Fruit fly (Drosophila melanogaster) whole organism, embryonic: ENCODE results near the gene smg.
A peak's percentile ranks its signal among the peaks of the same experiment; 100 is the strongest.

Experiments used
- Abd-B ChIP-seq: fragments of 200-800 bp; sonication (Bioruptor generic); optimal IDR thresholded peaks from 2 replicates; lab custom pipeline; 2018; ENCODE audit warnings: missing biosample characterization, mild to moderate bottlenecking, missing genetic modification characterization, moderate library complexity
- Atf-2 ChIP-seq: fragments of 200-800 bp; sonication (Bioruptor generic); optimal IDR thresholded peaks from 2 replicates; lab custom pipeline; 2016; ENCODE audit warnings: missing biosample characterization, missing genetic modification characterization
- BEAF-32 ChIP-seq: fragments of 200-800 bp; sonication (Bioruptor generic); optimal IDR thresholded peaks from 3 replicates; lab custom pipeline; 2017; ENCODE audit warnings: missing biosample characterization, missing genetic modification characterization, mild to moderate bottlenecking, moderate library complexity, missing genetic modification reagents
- CG10462 ChIP-seq: fragments of 200-800 bp; sonication (Bioruptor generic); optimal IDR thresholded peaks from 2 replicates; lab custom pipeline; 2016; ENCODE audit warnings: missing biosample characterization, missing genetic modification characterization
- CG13894 ChIP-seq: fragments of 200-800 bp; sonication (Bioruptor generic); optimal IDR thresholded peaks from 3 replicates; lab custom pipeline; 2018; ENCODE audit warnings: missing biosample characterization, mild to moderate bottlenecking, missing genetic modification characterization, moderate library complexity
- CG14441 ChIP-seq: fragments of 200-800 bp; sonication (Bioruptor generic); IDR thresholded peaks from 2 replicates; pipeline ENCODE4 v1.3.6; 2022; ENCODE audit warnings: missing biosample characterization, missing genetic modification characterization
- CG15479 ChIP-seq: fragments of 200-800 bp; sonication (Bioruptor generic); optimal IDR thresholded peaks from 3 replicates; lab custom pipeline; 2019; ENCODE audit warnings: missing biosample characterization, mild to moderate bottlenecking, missing genetic modification characterization, moderate library complexity
- CG1602 ChIP-seq: fragments of 200-800 bp; sonication (Bioruptor generic); optimal IDR thresholded peaks from 3 replicates; lab custom pipeline; 2016; ENCODE audit warnings: missing biosample characterization, missing genetic modification characterization
- CG16813 ChIP-seq: fragments of 200-800 bp; sonication (Bioruptor generic); IDR thresholded peaks from 3 replicates; pipeline ENCODE4 v1.3.6; 2022; ENCODE audit warnings: missing biosample characterization, missing genetic modification characterization; ENCODE audit not compliant: partially characterized antibody
- CG16815 ChIP-seq: fragments of 200-800 bp; sonication (Bioruptor generic); optimal IDR thresholded peaks from 3 replicates; lab custom pipeline; 2017; ENCODE audit warnings: missing biosample characterization, mild to moderate bottlenecking, missing genetic modification characterization
- CG17912 ChIP-seq: fragments of 200-800 bp; sonication (Bioruptor generic); optimal IDR thresholded peaks from 2 replicates; lab custom pipeline; 2018; ENCODE audit warnings: missing biosample characterization, mild to moderate bottlenecking, missing genetic modification characterization
- CG31388 ChIP-seq: fragments of 200-800 bp; sonication (Bioruptor generic); optimal IDR thresholded peaks from 2 replicates; lab custom pipeline; 2016; ENCODE audit warnings: missing biosample characterization, missing genetic modification characterization
- CG32767 ChIP-seq: fragments of 200-800 bp; sonication (Bioruptor generic); IDR thresholded peaks from 2 replicates; pipeline ENCODE4 v1.3.6; 2022; ENCODE audit warnings: missing biosample characterization, missing genetic modification characterization
- CG3281 ChIP-seq: fragments of 200-800 bp; sonication (Bioruptor generic); optimal IDR thresholded peaks from 3 replicates; lab custom pipeline; 2017; ENCODE audit warnings: missing biosample characterization, mild to moderate bottlenecking, missing genetic modification characterization
- CG4424 ChIP-seq: fragments of 200-800 bp; sonication (Bioruptor generic); optimal IDR thresholded peaks from 3 replicates; lab custom pipeline; 2016; ENCODE audit warnings: missing biosample characterization, missing genetic modification characterization
- CG7271 ChIP-seq: fragments of 200-800 bp; sonication (Bioruptor generic); optimal IDR thresholded peaks from 2 replicates; lab custom pipeline; 2018; ENCODE audit warnings: missing biosample characterization, mild to moderate bottlenecking, missing genetic modification characterization, moderate library complexity
- CG7839 ChIP-seq: fragments of 200-800 bp; sonication (Bioruptor generic); optimal IDR thresholded peaks from 3 replicates; lab custom pipeline; 2018; ENCODE audit warnings: missing biosample characterization, mild to moderate bottlenecking, missing genetic modification characterization, moderate library complexity
- CG9609 ChIP-seq: fragments of 200-800 bp; sonication (Bioruptor generic); optimal IDR thresholded peaks from 3 replicates; lab custom pipeline; 2016; ENCODE audit warnings: missing biosample characterization, missing genetic modification characterization
- Chrac-16 ChIP-seq: fragments of 200-800 bp; sonication (Bioruptor generic); optimal IDR thresholded peaks from 3 replicates; lab custom pipeline; 2016; ENCODE audit warnings: missing biosample characterization, missing genetic modification characterization
- D ChIP-seq, 2 experiments: fragments of 200-800 bp in 1 of 2; fragments of >200 bp in 1 of 2; sonication (Bioruptor generic) in 1 of 2; optimal IDR thresholded peaks; 2 replicates in 1 of 2; 3 replicates in 1 of 2; lab custom pipeline; 2017; ENCODE audit warnings: mild to moderate bottlenecking in 1 of 2, missing biosample characterization in 1 of 2, missing genetic modification characterization in 1 of 2, missing genetic modification reagents in 1 of 2
- D19B ChIP-seq: fragments of 200-800 bp; sonication (Bioruptor generic); optimal IDR thresholded peaks from 2 replicates; lab custom pipeline; 2017; ENCODE audit warnings: missing biosample characterization, mild to moderate bottlenecking, missing genetic modification characterization
- Elba2 ChIP-seq: fragments of 200-800 bp; sonication (Bioruptor generic); optimal IDR thresholded peaks from 3 replicates; lab custom pipeline; 2016; ENCODE audit warnings: missing biosample characterization, missing genetic modification characterization
- Ets65A ChIP-seq: fragments of 200-800 bp; sonication (Bioruptor generic); peaks from one replicate; lab custom pipeline; 2016; ENCODE audit warnings: missing biosample characterization, missing genetic modification characterization
- Hr3 ChIP-seq: fragments of 200-800 bp; sonication (Bioruptor generic); optimal IDR thresholded peaks from 3 replicates; lab custom pipeline; 2016; ENCODE audit warnings: missing biosample characterization, missing genetic modification characterization
- Kr ChIP-seq: fragments of 200-800 bp; sonication (Bioruptor generic); optimal IDR thresholded peaks from 2 replicates; lab custom pipeline; 2017; ENCODE audit warnings: missing biosample characterization, mild to moderate bottlenecking, missing genetic modification characterization
- Med ChIP-seq: fragments of 200-800 bp; sonication (Bioruptor generic); peaks from one replicate; lab custom pipeline; 2016; ENCODE audit warnings: missing biosample characterization, missing genetic modification characterization, mild to moderate bottlenecking, inconsistent platforms, moderate library complexity
- Ptx1 ChIP-seq: fragments of 200-800 bp; sonication (Bioruptor generic); IDR thresholded peaks from 2 replicates; pipeline ENCODE4 v1.3.6; 2022; ENCODE audit warnings: missing biosample characterization, missing genetic modification characterization
- Ravus ChIP-seq: fragments of 200-800 bp; sonication (Bioruptor generic); IDR thresholded peaks from 2 replicates; pipeline ENCODE4 v1.3.6; 2022; ENCODE audit warnings: missing biosample characterization, missing genetic modification characterization
- Scr ChIP-seq: fragments of 200-800 bp; sonication (Bioruptor generic); IDR thresholded peaks from 2 replicates; pipeline ENCODE4 v1.3.6; 2022; ENCODE audit warnings: missing biosample characterization, missing genetic modification characterization; ENCODE audit not compliant: partially characterized antibody
- Sin3A ChIP-seq: fragments of >200 bp; optimal IDR thresholded peaks from 2 replicates; lab custom pipeline; 2018
- Six4 ChIP-seq: fragments of 200-800 bp; sonication (Bioruptor generic); optimal IDR thresholded peaks from 2 replicates; lab custom pipeline; 2016; ENCODE audit warnings: missing biosample characterization, missing genetic modification characterization
- Sry-β ChIP-seq: fragments of 200-800 bp; sonication (Bioruptor generic); optimal IDR thresholded peaks from 2 replicates; lab custom pipeline; 2018; ENCODE audit warnings: missing biosample characterization, mild to moderate bottlenecking, missing genetic modification characterization, moderate library complexity
- Xrp1 ChIP-seq: fragments of 200-800 bp; sonication (Bioruptor generic); IDR thresholded peaks from 2 replicates; pipeline ENCODE4 v1.3.6; 2022; ENCODE audit warnings: missing biosample characterization, missing genetic modification characterization
- cad ChIP-seq: fragments of >200 bp; optimal IDR thresholded peaks from 2 replicates; lab custom pipeline; 2017; ENCODE audit warnings: missing biosample characterization, missing genetic modification characterization
- esg ChIP-seq: fragments of 200-800 bp; sonication (Bioruptor generic); conservative IDR thresholded peaks from 2 replicates; pipeline ENCODE4 v1.3.6; 2022; ENCODE audit warnings: missing biosample characterization, missing genetic modification characterization
- jigr1 ChIP-seq: fragments of 200-800 bp; sonication (Bioruptor generic); IDR thresholded peaks from 3 replicates; pipeline ENCODE4 v1.3.6; 2022; ENCODE audit warnings: missing biosample characterization, missing genetic modification characterization
- jumu ChIP-seq: fragments of 200-800 bp; sonication (Bioruptor generic); optimal IDR thresholded peaks from 3 replicates; lab custom pipeline; 2016; ENCODE audit warnings: missing biosample characterization, missing genetic modification characterization
- lab ChIP-seq: fragments of 200-800 bp; sonication (Bioruptor generic); optimal IDR thresholded peaks from 3 replicates; lab custom pipeline; 2017; ENCODE audit warnings: missing biosample characterization, missing genetic modification characterization, mild to moderate bottlenecking, moderate library complexity, missing genetic modification reagents
- nerfin-1 ChIP-seq: fragments of 200-800 bp; sonication (Bioruptor generic); optimal IDR thresholded peaks from 3 replicates; lab custom pipeline; 2019; ENCODE audit warnings: missing biosample characterization, mild to moderate bottlenecking, missing genetic modification characterization, moderate library complexity
- nerfin-2 ChIP-seq: fragments of 200-800 bp; sonication (Bioruptor generic); IDR thresholded peaks from 2 replicates; pipeline ENCODE4 v1.3.6; 2022; ENCODE audit warnings: missing biosample characterization, missing genetic modification characterization; ENCODE audit not compliant: partially characterized antibody
- ro ChIP-seq: fragments of 200-800 bp; sonication (Bioruptor generic); IDR thresholded peaks from 2 replicates; pipeline ENCODE4 v1.3.6; 2022; ENCODE audit warnings: missing biosample characterization, missing genetic modification characterization
- salm ChIP-seq: fragments of 200-800 bp; sonication (Bioruptor generic); optimal IDR thresholded peaks from 2 replicates; lab custom pipeline; 2018; ENCODE audit warnings: missing biosample characterization, mild to moderate bottlenecking, missing genetic modification characterization
- sens ChIP-seq: fragments of 200-800 bp; sonication (Bioruptor generic); peaks from one replicate; lab custom pipeline; 2016; ENCODE audit warnings: missing biosample characterization, missing genetic modification characterization
- tio ChIP-seq: fragments of 200-800 bp; sonication (Bioruptor generic); optimal IDR thresholded peaks from 2 replicates; lab custom pipeline; 2017; ENCODE audit warnings: missing biosample characterization, missing genetic modification characterization, inconsistent platforms
- tll ChIP-seq, 2 experiments: fragments of 200-800 bp in 1 of 2; fragments of >200 bp in 1 of 2; sonication (Bioruptor generic) in 1 of 2; optimal IDR thresholded peaks; 2 replicates each; lab custom pipeline; 2017 to 2019; ENCODE audit warnings: missing biosample characterization in 2 of 2, missing genetic modification characterization in 2 of 2, mild to moderate bottlenecking in 1 of 2, moderate library complexity in 1 of 2
- twi ChIP-seq: fragments of 200-800 bp; optimal IDR thresholded peaks from 2 replicates; lab custom pipeline; 2019; ENCODE audit warnings: missing biosample characterization, mild to moderate bottlenecking, missing genetic modification characterization, moderate library complexity
- yki ChIP-seq: fragments of >200 bp; optimal IDR thresholded peaks from 3 replicates; lab custom pipeline; 2018
- zen ChIP-seq: fragments of 200-800 bp; sonication (Bioruptor generic); optimal IDR thresholded peaks from 3 replicates; lab custom pipeline; 2018; ENCODE audit warnings: missing biosample characterization, mild to moderate bottlenecking, missing genetic modification characterization, moderate library complexity

smg gene

DNA sequence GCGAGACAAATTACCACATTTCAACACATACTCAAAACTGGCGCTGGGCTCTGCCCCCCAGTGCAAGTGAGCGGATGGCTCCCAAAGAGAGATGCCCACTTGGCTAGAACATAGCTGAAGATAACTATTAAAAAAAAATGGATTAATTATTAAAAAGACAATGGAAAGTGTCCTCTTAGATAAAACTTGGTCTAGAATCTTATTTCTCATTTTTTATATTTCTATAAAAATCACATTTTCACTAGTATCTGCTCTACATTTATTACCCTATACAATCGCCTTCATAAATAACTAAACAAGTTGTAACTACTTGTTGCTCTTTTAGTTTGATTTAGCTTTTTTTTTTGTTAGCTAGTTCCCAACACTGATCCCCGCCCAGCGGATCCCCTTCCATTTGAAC lies 35.1 kb upstream of the smg start (continued):
- TF ChIP-seq BEAF-32 (no peak), Xrp1 (GFP tag; lab: Robert Waterston, UW) (peak; percentile 54; the same call in 1 of the 2 replicates), CG16815 (no peak), Ptx1 (GFP tag; lab: Robert Waterston, UW) (peak; percentile 31; the same call in 1 of the 2 replicates), Sry-β (GFP tag; lab: Kevin White, UChicago) (peak; percentile 87), jigr1 (GFP tag; lab: Robert Waterston, UW) (no peak), yki (lab: Kevin White, UChicago) (no peak)

dm6 chr3L:9029183-9029789 lies 31.5 kb upstream of the smg start:
- TF ChIP-seq nerfin-2 (GFP tag; lab: Robert Waterston, UW) (no peak), sens (GFP tag; lab: Kevin White, UChicago) (no peak), ro (GFP tag; lab: Robert Waterston, UW) (no peak), lab (GFP tag; lab: Kevin White, UChicago) (no peak), CG14441 (no peak), CG7839 (tag; lab: Kevin White, UChicago) (no peak), Kr (GFP tag; lab: Kevin White, UChicago) (peak; percentile 50), CG10462 (no peak), Ets65A (peak; percentile 57), CG7271 (tag; lab: Kevin White, UChicago) (peak; percentile 87), Hr3 (GFP tag; lab: Kevin White, UChicago) (no peak), salm (tag; lab: Kevin White, UChicago) (no peak), twi (tag; lab: Kevin White, UChicago) (peak; percentile 42), cad (GFP tag; lab: Kevin White, UChicago) (peak; percentile 99), esg (GFP tag; lab: Robert Waterston, UW) (no peak), CG17912 (GFP tag; lab: Kevin White, UChicago) (no peak), zen (peak; percentile 99), tio (no peak), CG13894 (no peak), Atf-2 (no peak), Elba2 (no peak), CG32767 (GFP tag; lab: Robert Waterston, UW) (no peak), CG31388 (GFP tag; lab: Kevin White, UChicago) (no peak), nerfin-1 (tag; lab: Kevin White, UChicago) (no peak), Ravus (GFP tag; lab: Robert Waterston, UW) (no peak), Six4 (GFP tag; lab: Kevin White, UChicago) (no peak), D (optimal IDR thresholded peaks at IDR 0.05; lab: Kevin White, UChicago) (no peak), D (GFP tag; optimal IDR thresholded peaks at IDR 0.05; lab: Kevin White, UChicago) (no peak), CG4424 (GFP tag; lab: Kevin White, UChicago) (no peak), Abd-B (GFP tag; lab: Kevin White, UChicago) (no peak), jumu (GFP tag; lab: Kevin White, UChicago) (no peak), CG16813 (no peak), Scr (GFP tag; lab: Robert Waterston, UW) (no peak), CG3281 (GFP tag; lab: Kevin White, UChicago) (no peak), tll (GFP tag; optimal IDR thresholded peaks at IDR 0.05; lab: Kevin White, UChicago) (peak in 1 of 2 experiments; percentile 98), Med (peak; percentile 48), D19B (GFP tag; lab: Kevin White, UChicago) (no peak), CG15479 (GFP tag; lab: Kevin White, UChicago) (peak; percentile 55), Chrac-16 (GFP tag; lab: Kevin White, UChicago) (no peak), CG9609 (GFP tag; lab: Kevin White, UChicago) (no peak), CG1602 (GFP tag; lab: Kevin White, UChicago) (no peak), Sin3A (lab: Kevin White, UChicago) (no peak)
